Fruit fly (Drosophila melanogaster) Kc167 (cell line): ENCODE results near the gene CG42613.

Experiments
- h ChIP-seq: fragments of >200 bp; optimal IDR thresholded peaks from 3 replicates; lab custom pipeline; 2018; ENCODE audit warnings: missing external identifiers
- psq ChIP-seq: fragments of >200 bp; optimal IDR thresholded peaks from 2 replicates; lab custom pipeline; 2017; ENCODE audit warnings: missing external identifiers

DNA sequence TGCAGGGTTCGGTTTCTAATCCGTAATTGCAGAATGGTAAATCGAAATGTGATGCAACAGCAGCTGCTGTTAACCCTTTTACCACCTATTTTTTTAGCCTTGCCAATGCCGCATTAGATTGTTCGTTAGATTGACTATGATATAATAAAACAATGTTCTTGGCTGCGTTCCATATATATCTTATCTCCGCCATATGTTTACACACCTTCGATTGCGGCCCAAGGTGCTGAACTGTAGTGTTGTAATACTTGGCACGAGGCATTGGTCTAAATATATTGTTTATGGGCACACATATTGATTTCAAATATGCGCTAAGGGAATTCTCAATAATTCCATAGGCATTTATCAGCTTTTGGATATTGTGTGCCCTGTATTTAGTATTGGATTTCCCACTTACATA lies 62.7 kb downstream of the CG42613 start:
- no peak for TF ChIP-seq h (lab: Kevin White, UChicago)
- TF ChIP-seq psq (lab: Kevin White, UChicago), result no peak
